Worm (Caenorhabditis elegans) whole organism, L4 larva: Measurements from ENCODE around the gene F37C12.18.

Experiments
- F10B5.3 ChIP-seq: sonication (generic microtip); optimal IDR thresholded peaks from 2 replicates; lab custom pipeline; 2016; ENCODE audit warnings: mild to moderate bottlenecking, missing genetic modification characterization, missing compliant biosample characterization
- F44E2.7 ChIP-seq: fragments of 200-800 bp; sonication (Bioruptor generic); IDR thresholded peaks from 2 replicates; pipeline ENCODE4 v2.1.2; 2022; ENCODE audit warnings: missing genetic modification characterization, missing compliant biosample characterization
- T26A8.4 ChIP-seq: fragments of 200-800 bp; sonication (Bioruptor generic); IDR thresholded peaks from 2 replicates; pipeline ENCODE4 v1.3.6; 2022; ENCODE audit warnings: missing genetic modification characterization, missing compliant biosample characterization
- Y105C5A.15 ChIP-seq: fragments of 200-800 bp; sonication (Bioruptor generic); IDR thresholded peaks from 2 replicates; pipeline ENCODE4 v1.3.6; 2022; ENCODE audit warnings: missing genetic modification characterization, missing compliant biosample characterization
- Y5F2A.4 ChIP-seq: fragments of 200-800 bp; sonication (Bioruptor generic); optimal IDR thresholded peaks from 2 replicates; lab custom pipeline; 2018; ENCODE audit warnings: mild to moderate bottlenecking, missing genetic modification characterization, missing compliant biosample characterization
- ZK337.2 ChIP-seq: fragments of 200-800 bp; sonication (Bioruptor generic); IDR thresholded peaks from 2 replicates; pipeline ENCODE4 v1.3.6; 2022; ENCODE audit warnings: missing genetic modification reagents, missing genetic modification characterization, missing compliant biosample characterization
- ZK546.5 ChIP-seq, 2 experiments: sonication (generic microtip); optimal IDR thresholded peaks; 2 replicates each; lab custom pipeline; 2017; ENCODE audit warnings: missing biosample characterization in 2 of 2, missing genetic modification characterization in 2 of 2
- aha-1 ChIP-seq: fragments of 150-350 bp; peaks from one replicate; lab custom pipeline; 2014; ENCODE audit warnings: missing biosample characterization, missing genetic modification characterization
- aly-2 ChIP-seq: sonication (generic microtip); optimal IDR thresholded peaks from 2 replicates; lab custom pipeline; 2018; ENCODE audit warnings: missing biosample characterization, missing genetic modification characterization
- ama-1 ChIP-seq: fragments of 150-350 bp; optimal IDR thresholded peaks from 2 replicates; lab custom pipeline; 2014; ENCODE audit warnings: inconsistent platforms, mixed read lengths
- attf-4 ChIP-seq: sonication (generic microtip); optimal IDR thresholded peaks from 3 replicates; lab custom pipeline; 2017; ENCODE audit warnings: missing biosample characterization, missing genetic modification characterization
- ceh-28 ChIP-seq: fragments of 150-350 bp; optimal IDR thresholded peaks from 2 replicates; lab custom pipeline; 2014; ENCODE audit warnings: missing biosample characterization, missing genetic modification reagents, missing genetic modification characterization
- ceh-62 ChIP-seq: sonication (generic microtip); optimal IDR thresholded peaks from 2 replicates; lab custom pipeline; 2017; ENCODE audit warnings: missing biosample characterization, missing genetic modification characterization
- ceh-82 ChIP-seq: sonication (generic microtip); optimal IDR thresholded peaks from 2 replicates; lab custom pipeline; 2017; ENCODE audit warnings: missing biosample characterization, missing genetic modification characterization
- cey-2 ChIP-seq: sonication (generic microtip); optimal IDR thresholded peaks from 3 replicates; lab custom pipeline; 2017; ENCODE audit warnings: missing genetic modification characterization, mild to moderate bottlenecking, missing compliant biosample characterization, antibody characterized with exemption, borderline replicate concordance; ENCODE audit not compliant: insufficient read depth
- daf-16 ChIP-seq, 3 experiments: sonication (generic microtip); optimal IDR thresholded peaks; 2 replicates each; lab custom pipeline; 2016 to 2017; ENCODE audit warnings: missing genetic modification characterization in 3 of 3, missing genetic modification reagents in 3 of 3, mild to moderate bottlenecking in 2 of 3, missing compliant biosample characterization in 2 of 3, missing biosample characterization in 1 of 3, moderate library complexity in 1 of 3
- daf-8 ChIP-seq: fragments of 200-800 bp; sonication (Bioruptor generic); IDR thresholded peaks from 2 replicates; pipeline ENCODE4 v1.3.6; 2022; ENCODE audit warnings: missing genetic modification characterization, missing compliant biosample characterization
- dmd-9 ChIP-seq: fragments of 200-800 bp; sonication (Bioruptor generic); IDR thresholded peaks from 2 replicates; pipeline ENCODE4 v1.3.6; 2022; ENCODE audit warnings: missing genetic modification reagents, missing genetic modification characterization, missing compliant biosample characterization
- duxl-1 ChIP-seq: sonication (generic microtip); optimal IDR thresholded peaks from 2 replicates; lab custom pipeline; 2016; ENCODE audit warnings: mild to moderate bottlenecking, missing genetic modification characterization, moderate library complexity, missing compliant biosample characterization; ENCODE audit not compliant: poor library complexity
- egl-27 ChIP-seq: sonication (generic microtip); optimal IDR thresholded peaks from 3 replicates; lab custom pipeline; 2017; ENCODE audit warnings: missing biosample characterization, missing genetic modification reagents, missing genetic modification characterization
- hif-1 ChIP-seq, 2 experiments: sonication (generic microtip); optimal IDR thresholded peaks; 2 replicates each; lab custom pipeline; 2016 to 2017; ENCODE audit warnings: missing compliant biosample characterization in 2 of 2, missing genetic modification characterization in 2 of 2, missing genetic modification reagents in 2 of 2, missing genotype in 2 of 2, mild to moderate bottlenecking in 1 of 2
- jun-1 ChIP-seq: fragments of 150-350 bp; optimal IDR thresholded peaks from 2 replicates; lab custom pipeline; 2014; ENCODE audit warnings: missing biosample characterization, missing genetic modification reagents, missing genetic modification characterization
- lin-1 ChIP-seq: fragments of 200-800 bp; sonication (Bioruptor generic); IDR thresholded peaks from 2 replicates; pipeline ENCODE4 v1.3.6; 2022; ENCODE audit warnings: missing genetic modification reagents, missing genetic modification characterization, missing compliant biosample characterization
- lin-13 ChIP-seq: fragments of 150-350 bp; optimal IDR thresholded peaks from 2 replicates; lab custom pipeline; 2014; ENCODE audit warnings: missing biosample characterization, missing genetic modification reagents, missing genetic modification characterization
- lin-15B ChIP-seq: fragments of 150-350 bp; sonication (generic microtip); optimal IDR thresholded peaks from 3 replicates; lab custom pipeline; 2014; ENCODE audit warnings: missing biosample characterization, missing genetic modification characterization
- lin-29 ChIP-seq: fragments of 200-800 bp; sonication (Bioruptor generic); IDR thresholded peaks from 2 replicates; pipeline ENCODE4 v1.3.6; 2022; ENCODE audit warnings: missing genetic modification reagents, missing genetic modification characterization, missing compliant biosample characterization
- lin-39 ChIP-seq: fragments of 150-350 bp; optimal IDR thresholded peaks from 2 replicates; lab custom pipeline; 2014; ENCODE audit warnings: missing biosample characterization, missing genetic modification reagents, missing genetic modification characterization
- lir-3 ChIP-seq: sonication (generic microtip); optimal IDR thresholded peaks from 2 replicates; lab custom pipeline; 2016; ENCODE audit warnings: mild to moderate bottlenecking, missing genetic modification characterization, missing compliant biosample characterization
- madf-9 ChIP-seq: fragments of 200-800 bp; sonication (Bioruptor generic); conservative IDR thresholded peaks from 2 replicates; pipeline ENCODE4 v1.3.6; 2022; ENCODE audit warnings: missing genetic modification reagents, missing genetic modification characterization, missing compliant biosample characterization
- mdl-1 ChIP-seq, 2 experiments: fragments of 150-350 bp in 1 of 2; sonication (generic microtip) in 1 of 2; optimal IDR thresholded peaks; 2 replicates each; lab custom pipeline; 2014 to 2017; ENCODE audit warnings: missing biosample characterization in 2 of 2, missing genetic modification characterization in 2 of 2
- nhr-10 ChIP-seq: fragments of 150-350 bp; optimal IDR thresholded peaks from 2 replicates; lab custom pipeline; 2014; ENCODE audit warnings: missing biosample characterization, missing genetic modification characterization
- nhr-111 ChIP-seq: fragments of 200-800 bp; sonication (Bioruptor generic); optimal IDR thresholded peaks from 2 replicates; lab custom pipeline; 2018; ENCODE audit warnings: mild to moderate bottlenecking, missing genetic modification characterization, missing compliant biosample characterization
- nhr-25 ChIP-seq: sonication (generic microtip); optimal IDR thresholded peaks from 2 replicates; lab custom pipeline; 2017; ENCODE audit warnings: missing genetic modification characterization, mild to moderate bottlenecking, missing compliant biosample characterization, antibody characterized with exemption, moderate library complexity, borderline replicate concordance; ENCODE audit not compliant: insufficient read depth
- nhr-28 ChIP-seq: fragments of 150-350 bp; optimal IDR thresholded peaks from 2 replicates; lab custom pipeline; 2014; ENCODE audit warnings: missing biosample characterization, missing genetic modification characterization
- nhr-6 ChIP-seq: fragments of 150-350 bp; optimal IDR thresholded peaks from 2 replicates; lab custom pipeline; 2014; ENCODE audit warnings: missing biosample characterization, missing genetic modification characterization
- nhr-77 ChIP-seq: fragments of 150-350 bp; optimal IDR thresholded peaks from 2 replicates; lab custom pipeline; 2014; ENCODE audit warnings: missing biosample characterization, missing genetic modification characterization
- php-3 ChIP-seq: fragments of 200-800 bp; sonication (Bioruptor generic); IDR thresholded peaks from 2 replicates; pipeline ENCODE4 v1.3.6; 2022; ENCODE audit warnings: missing genetic modification reagents, missing genetic modification characterization, missing compliant biosample characterization
- saeg-2 ChIP-seq: fragments of 200-800 bp; sonication (Bioruptor generic); IDR thresholded peaks from 2 replicates; pipeline ENCODE4 v1.3.6; 2022; ENCODE audit warnings: missing genetic modification reagents, missing genetic modification characterization, missing compliant biosample characterization
- set-16 ChIP-seq: fragments of 200-800 bp; sonication (Bioruptor generic); IDR thresholded peaks from 2 replicates; pipeline ENCODE4 v1.3.6; 2022; ENCODE audit warnings: missing genetic modification reagents, missing genetic modification characterization, missing compliant biosample characterization
- skn-1 ChIP-seq: fragments of 150-350 bp; optimal IDR thresholded peaks from 2 replicates; lab custom pipeline; 2014; ENCODE audit warnings: missing biosample characterization, missing genetic modification characterization
- snpc-4 ChIP-seq: fragments of 150-350 bp; optimal IDR thresholded peaks from 2 replicates; lab custom pipeline; 2014; ENCODE audit warnings: missing biosample characterization, missing genetic modification characterization
- spr-1 ChIP-seq: sonication (generic microtip); optimal IDR thresholded peaks from 2 replicates; lab custom pipeline; 2016; ENCODE audit warnings: mild to moderate bottlenecking, missing genetic modification characterization, missing compliant biosample characterization
- spr-3 ChIP-seq: fragments of 200-800 bp; sonication (Bioruptor generic); optimal IDR thresholded peaks from 2 replicates; lab custom pipeline; 2018; ENCODE audit warnings: mild to moderate bottlenecking, missing genetic modification characterization, missing compliant biosample characterization
- tra-1 ChIP-seq: fragments of 200-800 bp; sonication (Bioruptor generic); IDR thresholded peaks from 2 replicates; pipeline ENCODE4 v1.3.6; 2022; ENCODE audit warnings: missing genetic modification reagents, missing genetic modification characterization, missing compliant biosample characterization
- unc-130 ChIP-seq: sonication (generic microtip); optimal IDR thresholded peaks from 2 replicates; lab custom pipeline; 2016; ENCODE audit warnings: missing genetic modification reagents, missing genetic modification characterization, missing compliant biosample characterization
- unc-39 ChIP-seq: sonication (generic microtip); optimal IDR thresholded peaks from 2 replicates; lab custom pipeline; 2017; ENCODE audit warnings: missing biosample characterization, missing genetic modification characterization
- zfp-3 ChIP-seq: fragments of 200-800 bp; sonication (Bioruptor generic); conservative IDR thresholded peaks from 2 replicates; pipeline ENCODE4 v1.3.6; 2022; ENCODE audit warnings: missing genetic modification reagents, missing genetic modification characterization, missing compliant biosample characterization
- zip-11 ChIP-seq: fragments of 200-800 bp; sonication (Bioruptor generic); IDR thresholded peaks from 2 replicates; pipeline ENCODE4 v1.3.6; 2022; ENCODE audit warnings: missing genetic modification characterization, missing compliant biosample characterization
- zip-2 ChIP-seq: fragments of 150-350 bp; optimal IDR thresholded peaks from 2 replicates; lab custom pipeline; 2014; ENCODE audit warnings: missing biosample characterization, missing genetic modification characterization
- ztf-7 ChIP-seq: fragments of 150-350 bp; optimal IDR thresholded peaks from 2 replicates; lab custom pipeline; 2014; ENCODE audit warnings: missing biosample characterization, missing genetic modification characterization

The F37C12.18 gene

DNA sequence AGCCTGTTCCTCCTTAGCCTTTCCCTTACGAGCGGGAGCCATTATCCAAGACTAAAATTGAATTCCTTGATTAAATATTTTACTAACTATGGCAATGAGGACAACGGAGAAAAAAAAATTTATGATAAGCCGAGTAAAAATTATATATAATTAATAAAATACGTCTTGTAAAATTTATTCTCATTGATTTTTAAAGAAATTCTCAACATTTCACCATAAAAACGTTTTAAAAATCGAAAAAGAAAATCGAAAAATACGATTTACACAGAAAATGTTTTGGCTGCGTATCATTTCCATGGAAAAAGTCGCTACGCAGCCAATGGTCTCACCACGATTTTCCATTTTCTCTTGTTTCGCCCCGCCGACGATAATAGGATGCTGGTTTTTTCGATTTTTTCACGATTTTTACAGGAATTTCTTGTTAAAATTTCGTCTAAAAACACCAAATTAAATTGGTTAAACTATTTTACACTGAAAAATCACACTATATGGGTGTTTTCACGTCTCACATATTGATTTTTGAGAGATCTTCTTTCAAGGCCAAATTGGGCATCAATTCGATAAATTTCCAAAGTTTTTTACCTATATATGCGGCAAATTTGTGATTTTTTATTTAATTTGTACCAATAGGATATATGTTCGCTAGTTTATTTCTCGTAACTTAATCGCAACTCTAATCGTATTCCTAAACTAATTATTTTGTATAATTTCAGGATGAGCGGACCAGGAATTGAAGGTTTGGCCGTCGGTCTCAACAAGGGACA is 15.5 kb downstream of the F37C12.18 start, which contains the start of the genes rps-14 and rpl-36 (continued):
- TF ChIP-seq T26A8.4 (peak; percentile 59; the same call in 1 of the 2 replicates), ceh-82 (no peak), zip-2 (tag; lab: Kevin White, UChicago) (peak; percentile 9), zfp-3 (GFP tag; lab: Robert Waterston, UW) (peak; percentile 84), dmd-9 (GFP tag; lab: Robert Waterston, UW) (no peak), ZK337.2 (GFP tag; lab: Robert Waterston, UW) (no peak), lin-13 (GFP tag; lab: Kevin White, UChicago) (peak; percentile 60), nhr-77 (tag; lab: Kevin White, UChicago) (peak; percentile 94), ZK546.5 (tag; optimal IDR thresholded peaks at IDR 0.05; lab: Kevin White, UChicago) (peak in 1 of 2 experiments; percentile 85), ztf-7 (peak; percentile 75), nhr-25 (tag; lab: Kevin White, UChicago) (peak; percentile 62), tra-1 (GFP tag; lab: Robert Waterston, UW) (0 out of 2 replicates have a peak, but pooled peaks have one; percentile 42), spr-1 (tag; lab: Kevin White, UChicago) (peak; percentile 65), unc-130 (GFP tag; lab: Kevin White, UChicago) (no peak), lin-29 (peak; percentile 12; the same call in 1 of the 2 replicates), zip-11 (GFP tag; lab: Robert Waterston, UW) (no peak), lir-3 (tag; lab: Kevin White, UChicago) (no peak), nhr-10 (tag; lab: Kevin White, UChicago) (no peak), cey-2 (no peak), php-3 (GFP tag; lab: Robert Waterston, UW) (no peak), set-16 (GFP tag; lab: Robert Waterston, UW) (no peak), snpc-4 (tag; lab: Kevin White, UChicago) (peak; percentile 17), egl-27 (tag; lab: Kevin White, UChicago) (no peak), nhr-111 (GFP tag; lab: Kevin White, UChicago) (no peak), aha-1 (peak; percentile 98), daf-8 (no peak), ceh-62 (tag; lab: Kevin White, UChicago) (no peak), ceh-28 (tag; lab: Kevin White, UChicago) (no peak), nhr-6 (tag; lab: Kevin White, UChicago) (peak; percentile 86), skn-1 (tag; lab: Kevin White, UChicago) (no peak), lin-15B (tag; lab: Kevin White, UChicago) (peak; percentile 34), daf-16 (GFP tag; optimal IDR thresholded peaks at IDR 0.05; lab: Kevin White, UChicago) (peak in 1 of 2 experiments; percentile 33), daf-16 (tag; optimal IDR thresholded peaks at IDR 0.05; lab: Kevin White, UChicago) (peak; percentile 57), aly-2 (tag; lab: Kevin White, UChicago) (no peak), ama-1 (peak; percentile 71), F44E2.7 (no peak), jun-1 (peak; percentile 21), duxl-1 (tag; lab: Kevin White, UChicago) (peak; percentile 76), madf-9 (GFP tag; lab: Robert Waterston, UW) (no peak), spr-3 (peak; percentile 16), Y5F2A.4 (GFP tag; lab: Kevin White, UChicago) (no peak), hif-1 (tag; optimal IDR thresholded peaks at IDR 0.05; lab: Kevin White, UChicago) (peak in 1 of 2 experiments; percentile 64), unc-39 (tag; lab: Kevin White, UChicago) (no peak), F10B5.3 (tag; lab: Kevin White, UChicago) (no peak), Y105C5A.15 (no peak), lin-39 (tag; lab: Kevin White, UChicago) (no peak), attf-4 (tag; lab: Kevin White, UChicago) (no peak), lin-1 (GFP tag; lab: Robert Waterston, UW) (no peak), mdl-1 (tag; optimal IDR thresholded peaks at IDR 0.05; lab: Kevin White, UChicago) (peak in 1 of 2 experiments; percentile 16), saeg-2 (GFP tag; lab: Robert Waterston, UW) (no peak), nhr-28 (tag; lab: Kevin White, UChicago) (peak; percentile 64)
